Worm (Caenorhabditis elegans) whole organism, L4 larva: ENCODE data around the gene C06B3.7.

Experiments
- D1046.2 ChIP-seq: fragments of 200-800 bp; sonication (Bioruptor generic); IDR thresholded peaks from 2 replicates; pipeline ENCODE4 v1.3.6; 2022; ENCODE audit warnings: missing genetic modification characterization, missing compliant biosample characterization
- F10B5.3 ChIP-seq: sonication (generic microtip); optimal IDR thresholded peaks from 2 replicates; lab custom pipeline; 2016; ENCODE audit warnings: mild to moderate bottlenecking, missing genetic modification characterization, missing compliant biosample characterization
- F26F4.8 ChIP-seq: fragments of 200-800 bp; sonication (Bioruptor generic); conservative IDR thresholded peaks from 2 replicates; pipeline ENCODE4 v1.3.6; 2022; ENCODE audit warnings: missing genetic modification characterization, missing compliant biosample characterization
- Y48G9A.11 ChIP-seq: fragments of 200-800 bp; sonication (Bioruptor generic); IDR thresholded peaks from 2 replicates; pipeline ENCODE4 v1.3.6; 2022; ENCODE audit warnings: missing genetic modification reagents, missing genetic modification characterization, missing compliant biosample characterization
- Y75B8A.6 ChIP-seq: fragments of 200-800 bp; sonication (Bioruptor generic); IDR thresholded peaks from 2 replicates; pipeline ENCODE4 v1.3.6; 2022; ENCODE audit warnings: missing genetic modification reagents, missing genetic modification characterization, missing compliant biosample characterization
- ZK337.2 ChIP-seq: fragments of 200-800 bp; sonication (Bioruptor generic); IDR thresholded peaks from 2 replicates; pipeline ENCODE4 v1.3.6; 2022; ENCODE audit warnings: missing genetic modification reagents, missing genetic modification characterization, missing compliant biosample characterization
- aha-1 ChIP-seq: fragments of 150-350 bp; peaks from one replicate; lab custom pipeline; 2014; ENCODE audit warnings: missing biosample characterization, missing genetic modification characterization
- ceh-28 ChIP-seq: fragments of 150-350 bp; optimal IDR thresholded peaks from 2 replicates; lab custom pipeline; 2014; ENCODE audit warnings: missing biosample characterization, missing genetic modification reagents, missing genetic modification characterization
- ceh-44 ChIP-seq: fragments of 200-800 bp; sonication (Bioruptor generic); IDR thresholded peaks from 2 replicates; pipeline ENCODE4 v1.3.6; 2022; ENCODE audit warnings: missing genetic modification reagents, missing genetic modification characterization, missing compliant biosample characterization
- cey-2 ChIP-seq: sonication (generic microtip); optimal IDR thresholded peaks from 3 replicates; lab custom pipeline; 2017; ENCODE audit warnings: missing genetic modification characterization, mild to moderate bottlenecking, missing compliant biosample characterization, antibody characterized with exemption, borderline replicate concordance; ENCODE audit not compliant: insufficient read depth
- daf-16 ChIP-seq, 3 experiments: sonication (generic microtip); optimal IDR thresholded peaks; 2 replicates each; lab custom pipeline; 2016 to 2017; ENCODE audit warnings: missing genetic modification characterization in 3 of 3, missing genetic modification reagents in 3 of 3, mild to moderate bottlenecking in 2 of 3, missing compliant biosample characterization in 2 of 3, missing biosample characterization in 1 of 3, moderate library complexity in 1 of 3
- dmd-6 ChIP-seq: fragments of 200-800 bp; sonication (Bioruptor generic); IDR thresholded peaks from 2 replicates; pipeline ENCODE4 v1.3.6; 2022; ENCODE audit warnings: missing genetic modification reagents, missing genetic modification characterization, missing compliant biosample characterization
- dmd-8 ChIP-seq: fragments of 200-800 bp; sonication (Bioruptor generic); IDR thresholded peaks from 2 replicates; pipeline ENCODE4 v1.3.6; 2022; ENCODE audit warnings: missing genetic modification characterization, missing compliant biosample characterization
- duxl-1 ChIP-seq: sonication (generic microtip); optimal IDR thresholded peaks from 2 replicates; lab custom pipeline; 2016; ENCODE audit warnings: mild to moderate bottlenecking, missing genetic modification characterization, moderate library complexity, missing compliant biosample characterization; ENCODE audit not compliant: poor library complexity
- dve-1 ChIP-seq: sonication (generic microtip); optimal IDR thresholded peaks from 2 replicates; lab custom pipeline; 2017; ENCODE audit warnings: antibody characterized with exemption, mild to moderate bottlenecking, missing genetic modification characterization, missing compliant biosample characterization; ENCODE audit not compliant: insufficient read depth
- hlh-11 ChIP-seq: fragments of 200-800 bp; sonication (Bioruptor generic); optimal IDR thresholded peaks from 2 replicates; lab custom pipeline; 2018; ENCODE audit warnings: mild to moderate bottlenecking, missing genetic modification characterization, missing compliant biosample characterization
- nhr-102 ChIP-seq: sonication (generic microtip); optimal IDR thresholded peaks from 2 replicates; lab custom pipeline; 2016; ENCODE audit warnings: mild to moderate bottlenecking, missing genetic modification characterization, moderate library complexity, missing compliant biosample characterization
- nhr-11 ChIP-seq: fragments of 150-350 bp; optimal IDR thresholded peaks from 2 replicates; lab custom pipeline; 2014; ENCODE audit warnings: missing biosample characterization, missing genetic modification characterization
- nhr-111 ChIP-seq: fragments of 200-800 bp; sonication (Bioruptor generic); optimal IDR thresholded peaks from 2 replicates; lab custom pipeline; 2018; ENCODE audit warnings: mild to moderate bottlenecking, missing genetic modification characterization, missing compliant biosample characterization
- nhr-28 ChIP-seq: fragments of 150-350 bp; optimal IDR thresholded peaks from 2 replicates; lab custom pipeline; 2014; ENCODE audit warnings: missing biosample characterization, missing genetic modification characterization
- nhr-42 ChIP-seq: fragments of 200-800 bp; sonication (Bioruptor generic); IDR thresholded peaks from 2 replicates; pipeline ENCODE4 v1.3.6; 2022; ENCODE audit warnings: missing genetic modification characterization, missing compliant biosample characterization
- nhr-77 ChIP-seq: fragments of 150-350 bp; optimal IDR thresholded peaks from 2 replicates; lab custom pipeline; 2014; ENCODE audit warnings: missing biosample characterization, missing genetic modification characterization
- php-3 ChIP-seq: fragments of 200-800 bp; sonication (Bioruptor generic); IDR thresholded peaks from 2 replicates; pipeline ENCODE4 v1.3.6; 2022; ENCODE audit warnings: missing genetic modification reagents, missing genetic modification characterization, missing compliant biosample characterization
- sdz-12 ChIP-seq: fragments of 200-800 bp; sonication (Bioruptor generic); optimal IDR thresholded peaks from 2 replicates; lab custom pipeline; 2018; ENCODE audit warnings: mild to moderate bottlenecking, missing genetic modification characterization, missing compliant biosample characterization
- set-16 ChIP-seq: fragments of 200-800 bp; sonication (Bioruptor generic); IDR thresholded peaks from 2 replicates; pipeline ENCODE4 v1.3.6; 2022; ENCODE audit warnings: missing genetic modification reagents, missing genetic modification characterization, missing compliant biosample characterization
- spr-3 ChIP-seq: fragments of 200-800 bp; sonication (Bioruptor generic); optimal IDR thresholded peaks from 2 replicates; lab custom pipeline; 2018; ENCODE audit warnings: mild to moderate bottlenecking, missing genetic modification characterization, missing compliant biosample characterization
- tag-97 ChIP-seq: fragments of 200-800 bp; sonication (Bioruptor generic); IDR thresholded peaks from 2 replicates; pipeline ENCODE4 v1.3.6; 2022; ENCODE audit warnings: missing genetic modification characterization, missing compliant biosample characterization
- zag-1 ChIP-seq: fragments of 150-350 bp; optimal IDR thresholded peaks from 2 replicates; lab custom pipeline; 2014; ENCODE audit warnings: missing biosample characterization, missing genetic modification characterization
- zfp-3 ChIP-seq: fragments of 200-800 bp; sonication (Bioruptor generic); conservative IDR thresholded peaks from 2 replicates; pipeline ENCODE4 v1.3.6; 2022; ENCODE audit warnings: missing genetic modification reagents, missing genetic modification characterization, missing compliant biosample characterization
- ztf-7 ChIP-seq: fragments of 150-350 bp; optimal IDR thresholded peaks from 2 replicates; lab custom pipeline; 2014; ENCODE audit warnings: missing biosample characterization, missing genetic modification characterization

The C06B3.7 gene

DNA sequence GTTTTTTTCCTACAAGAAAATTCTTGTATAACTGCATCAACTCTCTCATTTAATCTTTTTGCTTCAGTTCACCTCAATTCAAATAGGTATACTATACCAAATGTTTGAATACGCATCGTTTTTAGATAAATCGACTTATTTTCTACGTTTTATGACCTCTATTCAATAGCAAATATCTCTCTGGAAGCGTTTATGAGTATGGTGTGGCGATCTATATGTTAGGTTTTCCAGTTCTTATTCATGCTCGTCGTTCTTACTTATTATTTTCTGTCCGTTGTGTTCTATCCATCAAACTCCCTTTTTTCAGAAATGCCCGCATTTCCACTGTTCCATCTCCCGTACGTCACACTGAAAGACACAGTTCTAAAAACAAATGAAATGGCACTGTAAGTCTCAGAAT lies 28.9 kb upstream of the C06B3.7 start, which contains the start of gene T22G5.3:
Gene T22G5.3 (plus strand): TSS at position 301 of the 400 bp plus-strand sequence.
- no peak for TF ChIP-seq ztf-7 (tag; lab: Kevin White, UChicago)
- no peak for TF ChIP-seq nhr-77 (tag; lab: Kevin White, UChicago)

DNA sequence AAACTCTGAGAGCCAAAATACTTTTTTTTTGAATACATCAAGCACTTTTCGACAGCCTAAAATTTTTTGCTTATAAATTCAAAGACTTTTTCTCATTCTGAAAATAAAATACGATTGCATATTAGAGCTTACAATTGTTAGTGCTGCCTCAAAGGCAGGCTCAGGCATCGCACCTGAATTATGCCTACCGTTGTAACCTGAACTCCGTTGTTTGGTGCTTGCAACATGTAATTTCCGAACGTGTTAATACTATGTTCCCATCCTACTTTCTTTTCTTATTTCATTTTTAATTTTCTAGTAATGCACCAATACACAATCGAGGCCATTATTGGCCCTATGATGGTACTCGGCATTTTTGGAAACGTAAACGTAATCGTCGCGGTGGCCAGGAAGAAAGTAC lies 22.1 kb upstream of the C06B3.7 start, which contains the start of gene srsx-19:
Gene srsx-19 (plus strand): TSS at position 301 of the 400 bp plus-strand sequence.
- peak; percentile 16 for TF ChIP-seq aha-1
- no peak for TF ChIP-seq tag-97
- no peak for TF ChIP-seq F26F4.8 (GFP tag; lab: Robert Waterston, UW)
- TF ChIP-seq, all 104 proteins: peak for 1

DNA sequence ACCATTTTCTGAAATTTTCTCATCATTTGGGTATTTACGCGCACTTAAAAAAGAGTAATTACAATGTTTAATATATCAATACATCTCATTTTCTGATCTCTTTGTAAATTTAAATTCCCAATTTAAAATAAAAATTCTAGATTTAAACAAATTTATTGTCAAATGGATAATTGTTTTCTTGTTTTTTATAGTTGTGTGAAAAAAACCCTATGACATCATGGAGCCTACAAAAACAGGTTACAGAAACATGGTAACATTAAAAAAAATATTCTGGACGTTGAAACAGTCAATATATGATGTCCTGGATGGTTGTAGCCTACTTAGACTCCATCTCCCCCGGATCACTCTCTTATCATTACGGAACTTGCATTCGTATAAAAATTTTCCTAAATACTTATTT lies 20.0 kb upstream of the C06B3.7 start, which contains the start of gene spp-12:
Gene spp-12 (plus strand): TSS at position 301 of the 400 bp plus-strand sequence.
- no peak for TF ChIP-seq duxl-1 (tag; lab: Kevin White, UChicago)
- no peak for TF ChIP-seq nhr-102
- TF ChIP-seq F10B5.3 (tag; lab: Kevin White, UChicago) = no peak
- no peak for TF ChIP-seq ZK337.2 (GFP tag; lab: Robert Waterston, UW)
- no peak for TF ChIP-seq ztf-7 (tag; lab: Kevin White, UChicago)
- TF ChIP-seq zfp-3 (GFP tag; lab: Robert Waterston, UW) = no peak
- no peak for TF ChIP-seq dmd-8 (GFP tag; lab: Robert Waterston, UW)
- TF ChIP-seq nhr-77 (tag; lab: Kevin White, UChicago) = no peak
- no peak for TF ChIP-seq cey-2
- no peak for TF ChIP-seq Y48G9A.11 (GFP tag; lab: Robert Waterston, UW)
- TF ChIP-seq ceh-28 (tag; lab: Kevin White, UChicago) = no peak
- TF ChIP-seq set-16 (GFP tag; lab: Robert Waterston, UW) = no peak
- no peak for TF ChIP-seq nhr-42 (GFP tag; lab: Robert Waterston, UW)
- no peak for TF ChIP-seq nhr-111 (GFP tag; lab: Kevin White, UChicago)
- no peak for TF ChIP-seq Y75B8A.6 (GFP tag; lab: Robert Waterston, UW)
- TF ChIP-seq ceh-44 (GFP tag; lab: Robert Waterston, UW) = no peak
- TF ChIP-seq D1046.2 (GFP tag; lab: Robert Waterston, UW) = no peak

DNA sequence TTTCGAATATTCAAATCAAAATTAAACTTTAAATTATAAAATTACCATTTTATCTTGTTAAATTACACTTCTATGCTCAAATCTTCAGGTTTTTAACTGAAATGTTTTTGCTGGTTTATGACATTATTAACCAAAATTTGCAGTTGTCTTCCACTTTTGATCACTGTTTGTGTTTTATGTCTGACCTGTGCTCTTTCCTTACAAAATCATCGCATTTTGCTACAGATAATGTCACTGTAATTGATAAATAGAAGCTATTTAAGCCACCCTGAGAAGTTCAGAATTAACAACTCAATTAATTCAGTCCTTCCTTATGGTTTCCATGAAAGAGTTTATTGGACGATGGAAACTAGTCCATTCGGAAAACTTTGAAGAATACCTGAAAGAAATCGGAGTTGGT lies 19.0 kb upstream of the C06B3.7 start, which contains the start of gene lbp-8:
Gene lbp-8 (plus strand): TSS at position 301 of the 400 bp plus-strand sequence.
- TF ChIP-seq spr-3 (GFP tag; lab: Kevin White, UChicago) (no peak), sdz-12 (GFP tag; lab: Kevin White, UChicago) (no peak)
- TF ChIP-seq, all 104 proteins: peak for 0

DNA sequence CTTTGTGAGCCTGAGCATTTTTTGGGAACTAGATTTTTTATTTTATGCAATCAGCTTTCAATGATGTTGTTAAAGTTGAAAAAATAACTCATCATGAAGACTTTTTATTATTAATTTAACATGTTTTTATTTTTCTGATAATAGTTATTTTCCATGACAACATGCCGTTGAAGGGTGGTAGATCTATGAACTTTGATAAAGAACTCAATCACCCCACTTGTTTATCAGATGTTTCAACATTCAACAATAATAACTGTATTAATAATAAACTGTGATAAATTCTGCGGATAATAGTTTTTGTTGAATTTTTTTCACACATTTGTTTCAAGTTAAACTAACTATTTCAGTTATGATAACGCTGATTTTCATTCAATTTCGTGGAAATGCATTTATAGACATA lies 18.0 kb upstream of the C06B3.7 start:
- TF ChIP-seq dve-1 (tag; lab: Kevin White, UChicago) (peak; percentile 76), dmd-6 (GFP tag; lab: Robert Waterston, UW) (peak; percentile 64), dmd-8 (GFP tag; lab: Robert Waterston, UW) (no peak), nhr-28 (tag; lab: Kevin White, UChicago) (peak; percentile 37), zag-1 (no peak), hlh-11 (peak; percentile 45), daf-16 (GFP tag; optimal IDR thresholded peaks at IDR 0.05; lab: Kevin White, UChicago) (no peak), daf-16 (tag; optimal IDR thresholded peaks at IDR 0.05; lab: Kevin White, UChicago) (peak; percentile 96), nhr-11 (tag; lab: Kevin White, UChicago) (no peak), duxl-1 (tag; lab: Kevin White, UChicago) (no peak), ceh-44 (GFP tag; lab: Robert Waterston, UW) (no peak), php-3 (GFP tag; lab: Robert Waterston, UW) (peak; percentile 55; the same call in 1 of the 2 replicates), nhr-77 (tag; lab: Kevin White, UChicago) (peak; percentile 53)
- TF ChIP-seq, all 104 proteins: peak for 7
